Worm (Caenorhabditis elegans) whole organism, early embryonic: ENCODE results near the gene slc-17.4.
A peak's percentile ranks its signal among the peaks of the same experiment; 100 is the strongest.

Experiments
- B0310.2 ChIP-seq: sonication (generic microtip); optimal IDR thresholded peaks from 2 replicates; lab custom pipeline; 2016; ENCODE audit warnings: mild to moderate bottlenecking, missing genetic modification characterization, missing compliant biosample characterization
- F13C5.2 ChIP-seq: sonication (generic microtip); optimal IDR thresholded peaks from 2 replicates; lab custom pipeline; 2017; ENCODE audit warnings: mild to moderate bottlenecking, missing genetic modification characterization, inconsistent platforms, missing compliant biosample characterization
- aly-1 ChIP-seq: sonication (generic microtip); optimal IDR thresholded peaks from 2 replicates; lab custom pipeline; 2016; ENCODE audit warnings: missing genetic modification characterization, missing compliant biosample characterization
- ama-1 ChIP-seq: fragments of 150-350 bp; optimal IDR thresholded peaks from 2 replicates; lab custom pipeline; 2014
- ceh-13 ChIP-seq: fragments of 200-800 bp; sonication (Bioruptor generic); optimal IDR thresholded peaks from 2 replicates; lab custom pipeline; 2018; ENCODE audit warnings: mild to moderate bottlenecking, missing genetic modification characterization, missing compliant biosample characterization
- ceh-36 ChIP-seq: sonication (generic microtip); optimal IDR thresholded peaks from 2 replicates; lab custom pipeline; 2016; ENCODE audit warnings: missing genetic modification characterization, inconsistent platforms, missing compliant biosample characterization
- ets-7 ChIP-seq: sonication (generic microtip); optimal IDR thresholded peaks from 2 replicates; lab custom pipeline; 2016; ENCODE audit warnings: missing genotype, missing genetic modification characterization, missing compliant biosample characterization
- flt-1 ChIP-seq: fragments of 200-800 bp; sonication (Bioruptor generic); IDR thresholded peaks from 2 replicates; pipeline ENCODE4 v1.3.6; 2022; ENCODE audit warnings: missing genetic modification characterization, missing compliant biosample characterization
- hmbx-1 ChIP-seq: sonication (generic microtip); optimal IDR thresholded peaks from 2 replicates; lab custom pipeline; 2016; ENCODE audit warnings: mild to moderate bottlenecking, missing genetic modification characterization, missing compliant biosample characterization
- hmg-4 ChIP-seq: fragments of 200-800 bp; sonication (Bioruptor generic); optimal IDR thresholded peaks from 2 replicates; lab custom pipeline; 2018; ENCODE audit warnings: mild to moderate bottlenecking, missing genetic modification characterization, missing compliant biosample characterization
- hnd-1 ChIP-seq: sonication (generic microtip); optimal IDR thresholded peaks from 2 replicates; lab custom pipeline; 2016; ENCODE audit warnings: missing genetic modification characterization, missing compliant biosample characterization
- pes-1 ChIP-seq: fragments of 200-800 bp; sonication (Bioruptor generic); IDR thresholded peaks from 2 replicates; pipeline ENCODE4 v1.3.6; 2022; ENCODE audit warnings: missing genetic modification reagents, missing genetic modification characterization, missing compliant biosample characterization
- scrt-1 ChIP-seq: fragments of 200-800 bp; sonication (Bioruptor generic); IDR thresholded peaks from 2 replicates; pipeline ENCODE4 v1.3.6; 2022; ENCODE audit warnings: missing genetic modification characterization, missing compliant biosample characterization
- sea-1 ChIP-seq: fragments of 200-800 bp; sonication (Bioruptor generic); conservative IDR thresholded peaks from 2 replicates; pipeline ENCODE4 v1.3.6; 2022; ENCODE audit warnings: missing genetic modification characterization, missing compliant biosample characterization
- tbx-11 ChIP-seq: fragments of 200-800 bp; sonication (Bioruptor generic); IDR thresholded peaks from 2 replicates; pipeline ENCODE4 v1.3.6; 2022; ENCODE audit warnings: missing genetic modification characterization, missing compliant biosample characterization
- tbx-37 ChIP-seq: fragments of 200-800 bp; sonication (Bioruptor generic); conservative IDR thresholded peaks from 2 replicates; pipeline ENCODE4 v1.3.6; 2022; ENCODE audit warnings: missing genetic modification reagents, missing genetic modification characterization, missing compliant biosample characterization
- tra-4 ChIP-seq: sonication (generic microtip); optimal IDR thresholded peaks from 2 replicates; lab custom pipeline; 2017; ENCODE audit warnings: missing genetic modification characterization, missing compliant biosample characterization

The slc-17.4 gene

DNA sequence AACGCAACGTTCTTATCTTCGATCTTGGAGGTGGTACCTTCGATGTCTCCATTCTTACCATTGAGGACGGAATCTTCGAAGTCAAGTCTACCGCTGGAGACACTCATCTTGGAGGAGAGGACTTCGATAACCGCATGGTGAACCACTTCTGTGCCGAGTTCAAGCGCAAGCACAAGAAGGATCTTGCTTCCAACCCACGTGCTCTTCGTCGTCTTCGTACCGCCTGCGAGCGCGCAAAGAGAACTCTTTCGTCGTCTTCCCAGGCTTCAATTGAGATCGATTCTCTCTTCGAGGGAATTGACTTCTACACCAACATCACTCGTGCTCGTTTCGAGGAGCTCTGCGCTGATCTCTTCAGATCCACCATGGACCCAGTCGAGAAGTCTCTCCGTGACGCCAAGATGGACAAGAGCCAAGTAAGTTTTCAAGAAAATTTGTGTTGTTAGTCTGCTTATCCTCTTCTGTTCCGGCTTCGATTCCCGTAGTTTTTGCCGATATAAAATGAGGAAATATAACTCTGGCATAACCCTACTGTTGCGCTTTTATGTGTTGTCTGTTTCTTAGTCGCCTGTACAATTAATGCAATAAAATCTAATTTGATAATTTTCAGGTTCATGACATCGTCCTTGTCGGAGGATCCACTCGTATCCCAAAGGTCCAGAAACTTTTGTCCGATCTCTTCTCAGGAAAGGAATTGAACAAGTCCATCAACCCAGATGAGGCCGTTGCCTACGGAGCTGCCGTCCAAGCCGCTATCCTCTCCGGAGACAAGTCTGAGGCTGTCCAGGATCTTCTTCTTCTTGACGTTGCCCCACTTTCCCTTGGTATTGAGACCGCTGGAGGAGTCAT is 11.7 kb downstream of the slc-17.4 start:
- no peak for TF ChIP-seq pes-1 (GFP tag; lab: Robert Waterston, UW)
- peak; percentile 34 for TF ChIP-seq aly-1 (tag; lab: Kevin White, UChicago)
- TF ChIP-seq sea-1 (GFP tag; lab: Robert Waterston, UW) = 0 out of 2 replicates have a peak, but pooled peaks have one; percentile 52
- no peak for TF ChIP-seq hmg-4 (GFP tag; lab: Kevin White, UChicago)
- no peak for TF ChIP-seq ama-1 (lab: Kevin White, UChicago)
- no peak for TF ChIP-seq flt-1 (GFP tag; lab: Robert Waterston, UW)
- TF ChIP-seq ceh-13 = no peak

DNA sequence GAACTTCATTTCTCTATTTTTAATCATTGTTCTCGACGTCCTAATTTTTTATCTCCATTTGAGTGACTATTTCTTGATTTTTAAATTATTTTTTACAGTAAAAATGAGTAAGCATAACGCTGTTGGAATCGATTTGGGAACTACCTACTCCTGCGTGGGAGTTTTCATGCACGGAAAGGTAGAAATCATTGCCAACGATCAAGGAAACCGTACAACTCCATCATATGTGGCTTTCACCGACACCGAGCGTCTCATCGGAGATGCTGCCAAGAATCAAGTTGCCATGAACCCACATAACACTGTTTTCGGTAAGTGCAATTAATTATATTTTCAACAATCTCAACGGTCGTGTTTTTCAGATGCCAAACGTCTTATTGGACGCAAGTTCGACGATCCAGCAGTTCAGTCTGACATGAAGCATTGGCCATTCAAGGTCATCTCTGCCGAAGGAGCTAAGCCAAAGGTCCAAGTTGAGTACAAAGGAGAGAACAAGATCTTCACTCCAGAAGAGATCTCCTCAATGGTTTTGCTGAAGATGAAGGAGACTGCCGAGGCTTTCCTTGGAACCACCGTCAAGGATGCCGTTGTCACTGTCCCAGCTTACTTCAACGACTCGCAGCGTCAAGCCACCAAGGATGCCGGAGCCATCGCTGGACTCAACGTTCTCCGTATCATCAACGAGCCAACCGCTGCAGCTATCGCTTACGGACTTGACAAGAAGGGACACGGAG is 12.5 kb downstream of the slc-17.4 start, which contains the start of gene hsp-1:
Gene hsp-1, plus strand, starts transcription at position 99 of the 731 bp plus-strand sequence.
- TF ChIP-seq pes-1 (GFP tag; lab: Robert Waterston, UW) = no peak
- no peak for TF ChIP-seq hmbx-1 (tag; lab: Kevin White, UChicago)
- no peak for TF ChIP-seq hmg-4 (GFP tag; lab: Kevin White, UChicago)
- no peak for TF ChIP-seq ceh-36 (tag; lab: Kevin White, UChicago)
- no peak for TF ChIP-seq scrt-1 (GFP tag; lab: Robert Waterston, UW)
- no peak for TF ChIP-seq ets-7
- no peak for TF ChIP-seq flt-1 (GFP tag; lab: Robert Waterston, UW)
- TF ChIP-seq B0310.2 = no peak
- TF ChIP-seq ceh-13 = no peak
- TF ChIP-seq aly-1 (tag; lab: Kevin White, UChicago) = no peak
- TF ChIP-seq F13C5.2 (tag; lab: Kevin White, UChicago) = no peak

ce11 chrIV:17278363-17278762 is 13.2 kb downstream of the slc-17.4 start:
- no peak for TF ChIP-seq ets-7
- peak; percentile 67 for TF ChIP-seq flt-1 (GFP tag; lab: Robert Waterston, UW)
- peak; percentile 55 for TF ChIP-seq B0310.2
- no peak for TF ChIP-seq tbx-11
- TF ChIP-seq sea-1 (GFP tag; lab: Robert Waterston, UW) = peak; percentile 83
- TF ChIP-seq ama-1 (lab: Kevin White, UChicago) = no peak
- peak; percentile 53 for TF ChIP-seq hnd-1 (tag; lab: Kevin White, UChicago)
- TF ChIP-seq tbx-37 (GFP tag; lab: Robert Waterston, UW) = no peak
- TF ChIP-seq ceh-13 = peak; percentile 65
- TF ChIP-seq tra-4 (tag; lab: Kevin White, UChicago) = peak; percentile 73
- TF ChIP-seq F13C5.2 (tag; lab: Kevin White, UChicago) = peak; percentile 96
- TF ChIP-seq hmg-4 (GFP tag; lab: Kevin White, UChicago) = peak; percentile 89
- TF ChIP-seq hmbx-1 (tag; lab: Kevin White, UChicago) = peak; percentile 69
- TF ChIP-seq ceh-36 (tag; lab: Kevin White, UChicago) = peak; percentile 57
- peak; percentile 50; the same call in 1 of the 2 replicates for TF ChIP-seq pes-1 (GFP tag; lab: Robert Waterston, UW)
- TF ChIP-seq aly-1 (tag; lab: Kevin White, UChicago) = no peak
- no peak for TF ChIP-seq scrt-1 (GFP tag; lab: Robert Waterston, UW)

DNA sequence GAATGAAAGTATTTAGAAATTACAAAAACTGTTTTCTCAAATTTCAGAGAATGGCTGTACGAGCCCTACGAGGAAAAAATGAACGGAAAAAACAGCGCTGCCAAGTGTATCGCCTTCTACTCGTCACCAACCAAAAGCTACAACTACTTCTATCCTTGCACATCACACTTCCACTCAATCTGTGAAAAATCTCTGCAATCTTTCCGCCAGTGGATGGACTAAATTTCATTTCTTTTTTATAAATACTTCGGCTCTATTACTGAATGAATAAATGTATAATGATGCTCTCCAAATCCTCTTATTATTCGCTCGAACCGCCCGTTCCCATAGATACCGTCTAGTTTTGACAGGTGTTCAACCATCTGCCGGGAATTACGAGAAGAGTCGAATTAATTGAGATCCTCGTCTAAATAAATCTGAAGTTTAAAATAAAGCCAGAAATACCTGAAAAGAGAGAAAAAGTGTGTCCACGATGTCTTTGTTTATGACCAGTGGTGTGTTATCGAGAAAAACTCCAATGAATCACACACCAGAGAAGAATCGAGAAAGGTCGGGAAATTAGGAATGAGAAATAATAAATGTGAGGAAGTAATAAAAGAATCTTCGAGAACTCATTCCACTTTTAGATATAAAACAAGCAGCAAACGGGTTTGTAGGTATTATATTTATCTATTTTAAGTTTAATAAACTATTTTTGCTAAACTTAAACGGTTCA is 13.9 kb downstream of the slc-17.4 start:
- no peak for TF ChIP-seq hmbx-1 (tag; lab: Kevin White, UChicago)
- peak; percentile 3 for TF ChIP-seq ama-1 (lab: Kevin White, UChicago)

DNA sequence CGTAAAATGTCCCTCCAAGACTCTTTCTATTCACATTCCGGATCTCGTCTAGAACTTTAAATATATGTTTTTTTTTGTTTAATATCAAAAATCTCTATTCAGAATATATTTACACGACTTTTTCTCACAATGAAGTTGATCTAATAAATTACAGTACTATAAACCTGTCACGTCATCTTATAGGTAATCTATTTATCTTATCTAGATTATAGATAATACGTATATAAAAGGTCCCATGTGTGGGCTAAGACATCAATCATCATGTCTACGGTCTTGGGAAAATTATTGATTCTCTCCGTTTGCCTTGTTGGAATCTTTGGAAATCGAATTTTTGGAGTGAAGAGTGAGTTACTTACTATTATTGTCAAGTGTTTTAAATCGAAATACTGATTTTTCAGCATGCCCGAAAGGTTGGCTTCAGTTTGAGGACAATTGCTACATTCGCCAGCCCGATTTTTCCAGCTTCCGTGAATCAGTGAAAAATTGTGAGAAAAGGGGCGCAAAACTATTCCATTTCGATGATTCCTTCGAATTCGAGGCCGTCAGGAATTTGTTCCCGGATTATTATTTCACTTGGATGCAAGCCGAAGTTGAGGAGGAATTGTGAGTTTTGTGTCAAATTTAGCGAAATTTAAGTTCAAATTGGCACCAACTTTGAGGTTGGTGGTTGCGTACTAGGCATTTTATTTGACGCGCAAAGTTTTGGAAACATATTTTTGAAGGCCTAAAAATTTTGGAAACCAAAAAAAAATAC is 14.7 kb downstream of the slc-17.4 start, which contains the start of gene clec-196:
Gene clec-196, plus strand, starts transcription at position 252 of the 754 bp plus-strand sequence.
- TF ChIP-seq hmg-4 (GFP tag; lab: Kevin White, UChicago) (no peak), tra-4 (tag; lab: Kevin White, UChicago) (no peak), flt-1 (GFP tag; lab: Robert Waterston, UW) (no peak), tbx-11 (no peak), sea-1 (GFP tag; lab: Robert Waterston, UW) (no peak), ceh-36 (tag; lab: Kevin White, UChicago) (no peak), B0310.2 (no peak), F13C5.2 (tag; lab: Kevin White, UChicago) (no peak), aly-1 (tag; lab: Kevin White, UChicago) (no peak), pes-1 (GFP tag; lab: Robert Waterston, UW) (no peak), scrt-1 (GFP tag; lab: Robert Waterston, UW) (no peak), tbx-37 (GFP tag; lab: Robert Waterston, UW) (no peak), ets-7 (no peak), ama-1 (lab: Kevin White, UChicago) (no peak), ceh-13 (no peak)

- TF ChIP-seq B0310.2 (no peak), pes-1 (GFP tag; lab: Robert Waterston, UW) (no peak), ama-1 (lab: Kevin White, UChicago) (no peak), ceh-36 (tag; lab: Kevin White, UChicago) (no peak), tra-4 (tag; lab: Kevin White, UChicago) (no peak), ceh-13 (no peak), tbx-11 (no peak), tbx-37 (GFP tag; lab: Robert Waterston, UW) (no peak), sea-1 (GFP tag; lab: Robert Waterston, UW) (no peak), flt-1 (GFP tag; lab: Robert Waterston, UW) (no peak), hmg-4 (GFP tag; lab: Kevin White, UChicago) (no peak), F13C5.2 (tag; lab: Kevin White, UChicago) (no peak), aly-1 (tag; lab: Kevin White, UChicago) (no peak), hmbx-1 (tag; lab: Kevin White, UChicago) (no peak), scrt-1 (GFP tag; lab: Robert Waterston, UW) (no peak), hnd-1 (tag; lab: Kevin White, UChicago) (no peak), ets-7 (no peak)
These were observed 16.3 kb downstream of the slc-17.4 start, which contains the start of gene lhfp-4 for ce11 chrIV:17275281-17275680. Gene lhfp-4 (plus strand): TSS chrIV:17275581.
